Worm (Caenorhabditis elegans) whole organism, L1 larva: Measurements from ENCODE around the gene lpr-4.

Experiments used
- F16B12.6 ChIP-seq: fragments of 150-350 bp; optimal IDR thresholded peaks from 2 replicates; lab custom pipeline; 2014; ENCODE audit warnings: missing biosample characterization, missing genetic modification characterization
- aly-2 ChIP-seq: fragments of 150-350 bp; optimal IDR thresholded peaks from 2 replicates; lab custom pipeline; 2014; ENCODE audit warnings: missing biosample characterization, missing genetic modification characterization
- blmp-1 ChIP-seq: fragments of 150-350 bp; optimal IDR thresholded peaks from 2 replicates; lab custom pipeline; 2014; ENCODE audit warnings: missing biosample characterization, missing genetic modification characterization
- ceh-82 ChIP-seq, 3 experiments: fragments of 150-350 bp in 1 of 3; sonication (generic microtip) in 2 of 3; optimal IDR thresholded peaks; 2 replicates each; lab custom pipeline; 2014 to 2017; ENCODE audit warnings: missing biosample characterization in 3 of 3, missing genetic modification characterization in 3 of 3
- ceh-88 ChIP-seq: fragments of 200-800 bp; sonication (Bioruptor generic); IDR thresholded peaks from 2 replicates; pipeline ENCODE4 v1.3.6; 2022; ENCODE audit warnings: missing genetic modification characterization, missing compliant biosample characterization
- dpl-1 ChIP-seq, 3 experiments: fragments of 150-350 bp in 2 of 3; sonication (generic microtip) in 1 of 3; optimal IDR thresholded peaks; 2 replicates each; lab custom pipeline; 2014 to 2017; ENCODE audit warnings: missing biosample characterization in 3 of 3, missing genetic modification characterization in 3 of 3, missing genetic modification reagents in 3 of 3
- dsc-1 ChIP-seq: sonication (generic microtip); optimal IDR thresholded peaks from 2 replicates; lab custom pipeline; 2016; ENCODE audit warnings: mild to moderate bottlenecking, missing genetic modification characterization, missing compliant biosample characterization
- efl-1 ChIP-seq, 4 experiments: fragments of 150-350 bp; optimal IDR thresholded peaks in 3 of 4; peaks in 1 of 4; 1 replicate in 1 of 4; 2 replicates in 3 of 4; lab custom pipeline; 2014; ENCODE audit warnings: missing biosample characterization in 2 of 4, missing genetic modification characterization in 2 of 4, missing genetic modification reagents in 2 of 4
- efl-3 ChIP-seq: fragments of 200-800 bp; sonication (Bioruptor generic); optimal IDR thresholded peaks from 2 replicates; lab custom pipeline; 2018; ENCODE audit warnings: mild to moderate bottlenecking, missing genetic modification characterization, missing compliant biosample characterization
- egl-13 ChIP-seq: sonication (generic microtip); optimal IDR thresholded peaks from 2 replicates; lab custom pipeline; 2016; ENCODE audit warnings: missing genotype, missing genetic modification reagents, missing genetic modification characterization, missing compliant biosample characterization
- egl-27 ChIP-seq, 2 experiments: fragments of 150-350 bp in 1 of 2; sonication (generic microtip); optimal IDR thresholded peaks; 3 replicates each; lab custom pipeline; 2017 to 2018; ENCODE audit warnings: missing biosample characterization in 2 of 2, missing genetic modification characterization in 2 of 2, missing genetic modification reagents in 2 of 2
- elt-2 ChIP-seq: sonication (generic microtip); optimal IDR thresholded peaks from 2 replicates; lab custom pipeline; 2016; ENCODE audit warnings: missing genetic modification characterization, mild to moderate bottlenecking, inconsistent platforms, missing compliant biosample characterization, missing genetic modification reagents
- elt-3 ChIP-seq, 6 experiments: fragments of 150-350 bp in 1 of 6; sonication (generic microtip); optimal IDR thresholded peaks; 2 replicates each; lab custom pipeline; 2017 to 2018; ENCODE audit warnings: missing biosample characterization in 6 of 6, missing genetic modification characterization in 6 of 6, inconsistent platforms in 1 of 6
- ets-5 ChIP-seq: fragments of 200-800 bp; sonication (Bioruptor generic); IDR thresholded peaks from 2 replicates; pipeline ENCODE4 v1.3.6; 2022; ENCODE audit warnings: missing genetic modification characterization, missing compliant biosample characterization
- grh-1 ChIP-seq: fragments of 200-800 bp; sonication (Bioruptor generic); IDR thresholded peaks from 2 replicates; pipeline ENCODE4 v1.3.6; 2022; ENCODE audit warnings: missing genetic modification reagents, missing genetic modification characterization, missing compliant biosample characterization
- hlh-4 ChIP-seq: sonication (generic microtip); optimal IDR thresholded peaks from 2 replicates; lab custom pipeline; 2016; ENCODE audit warnings: mild to moderate bottlenecking, missing genetic modification characterization, missing compliant biosample characterization
- jun-1 ChIP-seq: fragments of 150-350 bp; optimal IDR thresholded peaks from 2 replicates; lab custom pipeline; 2014; ENCODE audit warnings: missing biosample characterization, missing genetic modification reagents, missing genetic modification characterization
- lin-14 ChIP-seq: fragments of 200-800 bp; sonication (Bioruptor generic); optimal IDR thresholded peaks from 2 replicates; lab custom pipeline; 2018; ENCODE audit warnings: mild to moderate bottlenecking, missing genetic modification characterization, moderate library complexity, missing compliant biosample characterization
- lin-35 ChIP-seq, 2 experiments: fragments of 150-350 bp; optimal IDR thresholded peaks; 2 replicates each; lab custom pipeline; 2014; ENCODE audit warnings: missing biosample characterization in 2 of 2, missing genetic modification characterization in 2 of 2, missing genetic modification reagents in 2 of 2
- lir-3 ChIP-seq: sonication (generic microtip); optimal IDR thresholded peaks from 2 replicates; lab custom pipeline; 2016; ENCODE audit warnings: mild to moderate bottlenecking, missing genetic modification characterization, moderate library complexity, missing compliant biosample characterization; ENCODE audit not compliant: poor library complexity
- lsy-2 ChIP-seq, 2 experiments: fragments of 150-350 bp; optimal IDR thresholded peaks; 2 replicates each; lab custom pipeline; 2014; ENCODE audit warnings: missing biosample characterization in 2 of 2, missing genetic modification characterization in 2 of 2
- mab-9 ChIP-seq: fragments of 200-800 bp; sonication (Bioruptor generic); IDR thresholded peaks from 2 replicates; pipeline ENCODE4 v1.3.6; 2022; ENCODE audit warnings: missing genetic modification reagents, missing genetic modification characterization, missing compliant biosample characterization
- mep-1 ChIP-seq: fragments of 150-350 bp; optimal IDR thresholded peaks from 2 replicates; lab custom pipeline; 2014; ENCODE audit warnings: missing biosample characterization, missing genetic modification characterization
- nhr-11 ChIP-seq: fragments of 150-350 bp; optimal IDR thresholded peaks from 2 replicates; lab custom pipeline; 2014; ENCODE audit warnings: missing biosample characterization, missing genetic modification characterization
- nhr-20 ChIP-seq: sonication (generic microtip); optimal IDR thresholded peaks from 2 replicates; lab custom pipeline; 2016; ENCODE audit warnings: mild to moderate bottlenecking, missing genetic modification characterization, missing compliant biosample characterization
- nhr-28 ChIP-seq: fragments of 150-350 bp; optimal IDR thresholded peaks from 2 replicates; lab custom pipeline; 2014; ENCODE audit warnings: missing biosample characterization, missing genetic modification characterization
- nhr-47 ChIP-seq: sonication (generic microtip); optimal IDR thresholded peaks from 2 replicates; lab custom pipeline; 2016; ENCODE audit warnings: mild to moderate bottlenecking, missing genetic modification characterization, moderate library complexity, missing compliant biosample characterization
- nhr-76 ChIP-seq: sonication (generic microtip); optimal IDR thresholded peaks from 2 replicates; lab custom pipeline; 2017; ENCODE audit warnings: missing biosample characterization, missing genetic modification characterization
- nhr-77 ChIP-seq: fragments of 150-350 bp; optimal IDR thresholded peaks from 2 replicates; lab custom pipeline; 2014; ENCODE audit warnings: missing biosample characterization, missing genetic modification characterization
- nhr-84 ChIP-seq: sonication (generic microtip); optimal IDR thresholded peaks from 2 replicates; lab custom pipeline; 2017; ENCODE audit warnings: missing biosample characterization, missing genetic modification characterization
- nhr-85 ChIP-seq: sonication (generic microtip); peaks from one replicate; lab custom pipeline; 2016; ENCODE audit warnings: missing genetic modification characterization, inconsistent platforms, missing compliant biosample characterization
- pqm-1 ChIP-seq: sonication (generic microtip); optimal IDR thresholded peaks from 3 replicates; lab custom pipeline; 2017; ENCODE audit warnings: missing biosample characterization, missing genetic modification characterization
- snu-23 ChIP-seq: sonication (generic microtip); optimal IDR thresholded peaks from 2 replicates; lab custom pipeline; 2016; ENCODE audit warnings: missing genetic modification characterization, missing compliant biosample characterization
- sptf-1 ChIP-seq: fragments of 150-350 bp; optimal IDR thresholded peaks from 2 replicates; lab custom pipeline; 2014; ENCODE audit warnings: missing biosample characterization, missing genetic modification characterization
- swsn-7 ChIP-seq: sonication (generic microtip); optimal IDR thresholded peaks from 2 replicates; lab custom pipeline; 2016; ENCODE audit warnings: missing genetic modification characterization, missing compliant biosample characterization
- tbx-2 ChIP-seq: sonication (generic microtip); optimal IDR thresholded peaks from 2 replicates; lab custom pipeline; 2016; ENCODE audit warnings: missing genetic modification characterization, missing compliant biosample characterization
- tlp-1 ChIP-seq: fragments of 150-350 bp; optimal IDR thresholded peaks from 2 replicates; lab custom pipeline; 2014; ENCODE audit warnings: missing biosample characterization, missing genetic modification characterization
- unc-30 ChIP-seq: sonication (generic microtip); optimal IDR thresholded peaks from 2 replicates; lab custom pipeline; 2017; ENCODE audit warnings: missing biosample characterization, missing genetic modification characterization
- unc-62 ChIP-seq: fragments of 150-350 bp; optimal IDR thresholded peaks from 2 replicates; lab custom pipeline; 2014; ENCODE audit warnings: missing biosample characterization, missing genetic modification reagents, missing genetic modification characterization
- unc-86 ChIP-seq: sonication (generic microtip); optimal IDR thresholded peaks from 2 replicates; lab custom pipeline; 2016; ENCODE audit warnings: missing genetic modification characterization, missing compliant biosample characterization
- unc-98 ChIP-seq: fragments of 200-800 bp; sonication (Bioruptor generic); IDR thresholded peaks from 2 replicates; pipeline ENCODE4 v1.3.6; 2022; ENCODE audit warnings: missing genetic modification characterization, missing compliant biosample characterization
- vab-15 ChIP-seq: sonication (generic microtip); optimal IDR thresholded peaks from 2 replicates; lab custom pipeline; 2017; ENCODE audit warnings: missing genotype, mild to moderate bottlenecking, missing genetic modification characterization, missing compliant biosample characterization
- ztf-11 ChIP-seq, 2 experiments: sonication (generic microtip); optimal IDR thresholded peaks; 2 replicates each; lab custom pipeline; 2016 to 2017; ENCODE audit warnings: missing genetic modification characterization in 2 of 2, missing biosample characterization in 1 of 2, missing compliant biosample characterization in 1 of 2
- ztf-4 ChIP-seq: fragments of 150-350 bp; optimal IDR thresholded peaks from 2 replicates; lab custom pipeline; 2014; ENCODE audit warnings: missing biosample characterization, missing genetic modification characterization

Gene lpr-4

DNA sequence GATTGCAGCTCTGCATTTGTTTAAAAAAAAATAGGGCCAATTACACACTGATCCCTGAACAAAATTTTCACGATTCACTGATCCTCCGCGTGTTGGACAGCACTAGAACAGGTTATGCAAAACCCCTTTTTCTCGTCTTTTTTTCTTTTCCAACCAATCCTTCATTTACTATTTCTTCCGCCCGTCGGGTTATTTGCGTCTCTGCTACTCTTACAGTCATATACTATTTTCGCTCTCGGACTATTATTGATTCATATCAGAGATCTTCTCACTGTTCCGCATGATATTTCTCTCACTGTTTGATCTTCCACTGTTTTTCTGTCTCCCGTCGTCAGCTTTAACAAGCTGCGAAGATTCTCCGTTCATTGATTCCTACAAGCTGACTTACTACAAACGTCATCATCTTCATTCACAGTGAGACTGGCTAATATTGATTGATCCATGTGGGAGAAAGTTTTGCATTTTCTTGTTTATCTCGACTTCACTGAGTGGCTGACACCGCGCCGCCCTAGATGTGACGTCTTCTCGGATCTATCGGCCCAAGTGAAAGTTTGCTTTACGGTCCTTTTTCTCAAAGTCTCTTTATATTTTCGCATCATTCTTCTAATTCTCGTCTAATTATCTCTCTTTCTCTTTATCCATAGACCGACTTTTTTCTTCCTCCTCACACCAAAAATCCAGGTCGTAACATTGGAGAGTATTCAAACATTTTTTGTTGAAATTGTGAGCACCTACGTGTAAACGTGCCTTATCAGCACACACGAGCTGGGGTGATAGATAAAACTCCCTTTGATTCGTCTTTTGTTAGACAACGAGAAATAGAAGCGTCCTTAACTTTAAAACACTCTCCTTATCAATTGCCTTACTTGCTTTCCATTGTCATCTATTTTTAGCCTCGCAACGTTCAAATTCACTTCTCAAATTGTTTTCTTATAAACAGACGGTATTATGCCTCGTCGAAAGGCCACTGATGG is 28.5 kb upstream of the lpr-4 start:
- peak; percentile 99 for TF ChIP-seq blmp-1 (tag; lab: Kevin White, UChicago)
- peak; percentile 8 for TF ChIP-seq swsn-7 (tag; lab: Kevin White, UChicago)
- peak; percentile 6 for TF ChIP-seq lir-3 (tag; lab: Kevin White, UChicago)
- TF ChIP-seq ets-5 (GFP tag; lab: Robert Waterston, UW), result no peak
- TF ChIP-seq pqm-1 (tag; lab: Kevin White, UChicago), result no peak
- no peak for TF ChIP-seq efl-3 (GFP tag; lab: Kevin White, UChicago)
- no peak for TF ChIP-seq nhr-77 (tag; lab: Kevin White, UChicago)
- no peak for TF ChIP-seq tbx-2 (tag; lab: Kevin White, UChicago)
- no peak for TF ChIP-seq lin-14 (GFP tag; lab: Kevin White, UChicago)
- TF ChIP-seq elt-2 (tag; lab: Kevin White, UChicago), result peak; percentile 82
- TF ChIP-seq ztf-11 (tag; optimal IDR thresholded peaks at IDR 0.05; lab: Kevin White, UChicago), result no peak
- no peak for TF ChIP-seq nhr-11 (tag; lab: Kevin White, UChicago)
- peak; percentile 68 for TF ChIP-seq nhr-85
- TF ChIP-seq dpl-1 (GFP tag; optimal IDR thresholded peaks at IDR 0.05; lab: Kevin White, UChicago), result no peak
- TF ChIP-seq aly-2 (tag; lab: Kevin White, UChicago), result no peak
- TF ChIP-seq efl-1 (optimal IDR thresholded peaks at IDR 0.05; lab: Kevin White, UChicago), result peak in 1 of 2 experiments; percentile 6
- TF ChIP-seq efl-1 (GFP tag; optimal IDR thresholded peaks at IDR 0.05 in 1 of 2; lab: Kevin White, UChicago), result no peak
- TF ChIP-seq snu-23 (GFP tag; lab: Kevin White, UChicago), result peak; percentile 43
- no peak for TF ChIP-seq tlp-1 (tag; lab: Kevin White, UChicago)
- peak in 1 of 6 experiments; percentile 27 for TF ChIP-seq elt-3 (tag; optimal IDR thresholded peaks at IDR 0.05; lab: Kevin White, UChicago)
- peak in 1 of 2 experiments; percentile 3 for TF ChIP-seq lin-35 (GFP tag; optimal IDR thresholded peaks at IDR 0.05; lab: Kevin White, UChicago)
- no peak for TF ChIP-seq unc-30 (tag; lab: Kevin White, UChicago)
- no peak for TF ChIP-seq nhr-84
- no peak for TF ChIP-seq nhr-47
- no peak for TF ChIP-seq ceh-82 (tag; optimal IDR thresholded peaks at IDR 0.05; lab: Kevin White, UChicago)
- TF ChIP-seq mep-1 (tag; lab: Kevin White, UChicago), result no peak
- TF ChIP-seq sptf-1, result no peak
- no peak for TF ChIP-seq nhr-28 (tag; lab: Kevin White, UChicago)
- TF ChIP-seq vab-15 (tag; lab: Kevin White, UChicago), result no peak
- no peak for TF ChIP-seq unc-62
- peak in 1 of 2 experiments; percentile 11 for TF ChIP-seq lsy-2 (tag; optimal IDR thresholded peaks at IDR 0.05; lab: Kevin White, UChicago)
- TF ChIP-seq nhr-20, result peak; percentile 12
- no peak for TF ChIP-seq mab-9
- no peak for TF ChIP-seq egl-27 (tag; optimal IDR thresholded peaks at IDR 0.05; lab: Kevin White, UChicago)
- no peak for TF ChIP-seq jun-1
- TF ChIP-seq F16B12.6 (tag; lab: Kevin White, UChicago), result no peak
- peak; percentile 78 for TF ChIP-seq grh-1 (GFP tag; lab: Robert Waterston, UW)
- TF ChIP-seq unc-86 (tag; lab: Kevin White, UChicago), result no peak
- TF ChIP-seq, all 84 proteins: peak for 12

DNA sequence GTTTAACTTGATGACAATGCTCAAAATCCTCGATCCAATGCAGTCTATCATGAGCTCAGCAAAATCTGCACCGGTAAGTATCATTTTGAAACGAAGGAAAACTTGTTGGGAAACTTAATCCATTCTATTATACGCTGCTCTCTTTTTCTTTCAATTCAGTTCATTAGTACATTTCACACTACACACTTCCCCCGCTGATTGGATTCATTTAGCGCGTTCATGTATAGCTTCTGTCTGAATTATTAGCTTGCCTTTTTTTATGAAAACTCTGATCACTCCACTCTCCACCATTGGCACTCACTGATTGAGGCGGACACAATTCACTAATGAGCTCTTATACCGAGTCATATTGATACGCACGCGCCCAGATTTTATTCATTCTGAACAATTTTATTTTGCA is 26.7 kb upstream of the lpr-4 start:
- no peak for TF ChIP-seq lir-3 (tag; lab: Kevin White, UChicago)
- no peak for TF ChIP-seq nhr-28 (tag; lab: Kevin White, UChicago)
- no peak for TF ChIP-seq egl-13 (tag; lab: Kevin White, UChicago)
- no peak for TF ChIP-seq nhr-20
- no peak for TF ChIP-seq ceh-88
- TF ChIP-seq dsc-1 (tag; lab: Kevin White, UChicago), result peak; percentile 38
- no peak for TF ChIP-seq nhr-76
- no peak for TF ChIP-seq ztf-4
- no peak for TF ChIP-seq efl-1 (optimal IDR thresholded peaks at IDR 0.05; lab: Kevin White, UChicago)
- TF ChIP-seq efl-1 (GFP tag; optimal IDR thresholded peaks at IDR 0.05 in 1 of 2; lab: Kevin White, UChicago), result peak in 1 of 2 experiments; percentile 56
- TF ChIP-seq unc-98, result no peak
- no peak for TF ChIP-seq blmp-1 (tag; lab: Kevin White, UChicago)
- TF ChIP-seq hlh-4, result no peak
- TF ChIP-seq lin-14 (GFP tag; lab: Kevin White, UChicago), result peak; percentile 26
- TF ChIP-seq swsn-7 (tag; lab: Kevin White, UChicago), result no peak
- no peak for TF ChIP-seq ets-5 (GFP tag; lab: Robert Waterston, UW)
